Worm (Caenorhabditis elegans) whole organism, L4 larva: ENCODE results near the gene T10B10.4.

Source experiments
- D1046.2 ChIP-seq: fragments of 200-800 bp; sonication (Bioruptor generic); IDR thresholded peaks from 2 replicates; pipeline ENCODE4 v1.3.6; 2022; ENCODE audit warnings: missing genetic modification characterization, missing compliant biosample characterization
- F10B5.3 ChIP-seq: sonication (generic microtip); optimal IDR thresholded peaks from 2 replicates; lab custom pipeline; 2016; ENCODE audit warnings: mild to moderate bottlenecking, missing genetic modification characterization, missing compliant biosample characterization
- F26F4.8 ChIP-seq: fragments of 200-800 bp; sonication (Bioruptor generic); conservative IDR thresholded peaks from 2 replicates; pipeline ENCODE4 v1.3.6; 2022; ENCODE audit warnings: missing genetic modification characterization, missing compliant biosample characterization
- F37D6.2 ChIP-seq: sonication (generic microtip); optimal IDR thresholded peaks from 2 replicates; lab custom pipeline; 2016; ENCODE audit warnings: mild to moderate bottlenecking, missing genetic modification characterization, missing compliant biosample characterization
- F44E2.7 ChIP-seq: fragments of 200-800 bp; sonication (Bioruptor generic); IDR thresholded peaks from 2 replicates; pipeline ENCODE4 v2.1.2; 2022; ENCODE audit warnings: missing genetic modification characterization, missing compliant biosample characterization
- Y105C5A.15 ChIP-seq: fragments of 200-800 bp; sonication (Bioruptor generic); IDR thresholded peaks from 2 replicates; pipeline ENCODE4 v1.3.6; 2022; ENCODE audit warnings: missing genetic modification characterization, missing compliant biosample characterization
- Y5F2A.4 ChIP-seq: fragments of 200-800 bp; sonication (Bioruptor generic); optimal IDR thresholded peaks from 2 replicates; lab custom pipeline; 2018; ENCODE audit warnings: mild to moderate bottlenecking, missing genetic modification characterization, missing compliant biosample characterization
- ZK337.2 ChIP-seq: fragments of 200-800 bp; sonication (Bioruptor generic); IDR thresholded peaks from 2 replicates; pipeline ENCODE4 v1.3.6; 2022; ENCODE audit warnings: missing genetic modification reagents, missing genetic modification characterization, missing compliant biosample characterization
- ZK546.5 ChIP-seq, 2 experiments: sonication (generic microtip); optimal IDR thresholded peaks; 2 replicates each; lab custom pipeline; 2017; ENCODE audit warnings: missing biosample characterization in 2 of 2, missing genetic modification characterization in 2 of 2
- ama-1 ChIP-seq: fragments of 150-350 bp; optimal IDR thresholded peaks from 2 replicates; lab custom pipeline; 2014; ENCODE audit warnings: inconsistent platforms, mixed read lengths
- arid-1 ChIP-seq: fragments of 200-800 bp; sonication (Bioruptor generic); conservative IDR thresholded peaks from 2 replicates; pipeline ENCODE4 v1.3.6; 2022; ENCODE audit warnings: missing genetic modification reagents, missing genetic modification characterization, missing compliant biosample characterization
- ceh-28 ChIP-seq: fragments of 150-350 bp; optimal IDR thresholded peaks from 2 replicates; lab custom pipeline; 2014; ENCODE audit warnings: missing biosample characterization, missing genetic modification reagents, missing genetic modification characterization
- ceh-62 ChIP-seq: sonication (generic microtip); optimal IDR thresholded peaks from 2 replicates; lab custom pipeline; 2017; ENCODE audit warnings: missing biosample characterization, missing genetic modification characterization
- daf-12 ChIP-seq: fragments of 150-350 bp; optimal IDR thresholded peaks from 2 replicates; lab custom pipeline; 2014; ENCODE audit warnings: missing biosample characterization, missing genetic modification reagents, missing genetic modification characterization
- daf-16 ChIP-seq, 3 experiments: sonication (generic microtip); optimal IDR thresholded peaks; 2 replicates each; lab custom pipeline; 2016 to 2017; ENCODE audit warnings: missing genetic modification characterization in 3 of 3, missing genetic modification reagents in 3 of 3, mild to moderate bottlenecking in 2 of 3, missing compliant biosample characterization in 2 of 3, missing biosample characterization in 1 of 3, moderate library complexity in 1 of 3
- dmd-9 ChIP-seq: fragments of 200-800 bp; sonication (Bioruptor generic); IDR thresholded peaks from 2 replicates; pipeline ENCODE4 v1.3.6; 2022; ENCODE audit warnings: missing genetic modification reagents, missing genetic modification characterization, missing compliant biosample characterization
- dpl-1 ChIP-seq: fragments of 150-350 bp; optimal IDR thresholded peaks from 2 replicates; lab custom pipeline; 2014; ENCODE audit warnings: missing biosample characterization, missing genetic modification reagents, missing genetic modification characterization
- duxl-1 ChIP-seq: sonication (generic microtip); optimal IDR thresholded peaks from 2 replicates; lab custom pipeline; 2016; ENCODE audit warnings: mild to moderate bottlenecking, missing genetic modification characterization, moderate library complexity, missing compliant biosample characterization; ENCODE audit not compliant: poor library complexity
- dve-1 ChIP-seq: sonication (generic microtip); optimal IDR thresholded peaks from 2 replicates; lab custom pipeline; 2017; ENCODE audit warnings: antibody characterized with exemption, mild to moderate bottlenecking, missing genetic modification characterization, missing compliant biosample characterization; ENCODE audit not compliant: insufficient read depth
- egl-27 ChIP-seq: sonication (generic microtip); optimal IDR thresholded peaks from 3 replicates; lab custom pipeline; 2017; ENCODE audit warnings: missing biosample characterization, missing genetic modification reagents, missing genetic modification characterization
- fos-1 ChIP-seq: fragments of 150-350 bp; optimal IDR thresholded peaks from 2 replicates; lab custom pipeline; 2014; ENCODE audit warnings: missing biosample characterization, missing genetic modification characterization
- gei-8 ChIP-seq: fragments of 200-800 bp; sonication (Bioruptor generic); optimal IDR thresholded peaks from 2 replicates; lab custom pipeline; 2018; ENCODE audit warnings: mild to moderate bottlenecking, missing genetic modification characterization, missing compliant biosample characterization
- hif-1 ChIP-seq, 2 experiments: sonication (generic microtip); optimal IDR thresholded peaks; 2 replicates each; lab custom pipeline; 2016 to 2017; ENCODE audit warnings: missing compliant biosample characterization in 2 of 2, missing genetic modification characterization in 2 of 2, missing genetic modification reagents in 2 of 2, missing genotype in 2 of 2, mild to moderate bottlenecking in 1 of 2
- hlh-11 ChIP-seq: fragments of 200-800 bp; sonication (Bioruptor generic); optimal IDR thresholded peaks from 2 replicates; lab custom pipeline; 2018; ENCODE audit warnings: mild to moderate bottlenecking, missing genetic modification characterization, missing compliant biosample characterization
- hlh-30 ChIP-seq: sonication (generic microtip); optimal IDR thresholded peaks from 2 replicates; lab custom pipeline; 2017; ENCODE audit warnings: antibody characterized with exemption, mild to moderate bottlenecking, missing genetic modification characterization, missing compliant biosample characterization; ENCODE audit not compliant: insufficient read depth
- jun-1 ChIP-seq: fragments of 150-350 bp; optimal IDR thresholded peaks from 2 replicates; lab custom pipeline; 2014; ENCODE audit warnings: missing biosample characterization, missing genetic modification reagents, missing genetic modification characterization
- lir-3 ChIP-seq: sonication (generic microtip); optimal IDR thresholded peaks from 2 replicates; lab custom pipeline; 2016; ENCODE audit warnings: mild to moderate bottlenecking, missing genetic modification characterization, missing compliant biosample characterization
- lsy-2 ChIP-seq, 2 experiments: fragments of 150-350 bp in 1 of 2; sonication (generic microtip) in 1 of 2; optimal IDR thresholded peaks; 2 replicates each; lab custom pipeline; 2014 to 2017; ENCODE audit warnings: missing biosample characterization in 2 of 2, missing genetic modification characterization in 2 of 2
- mdl-1 ChIP-seq, 2 experiments: fragments of 150-350 bp in 1 of 2; sonication (generic microtip) in 1 of 2; optimal IDR thresholded peaks; 2 replicates each; lab custom pipeline; 2014 to 2017; ENCODE audit warnings: missing biosample characterization in 2 of 2, missing genetic modification characterization in 2 of 2
- mdt-29 ChIP-seq: fragments of 200-800 bp; sonication (Bioruptor generic); IDR thresholded peaks from 2 replicates; pipeline ENCODE4 v1.3.6; 2022; ENCODE audit warnings: missing genetic modification reagents, missing genetic modification characterization, missing compliant biosample characterization
- mep-1 ChIP-seq: fragments of 150-350 bp; sonication (generic microtip); optimal IDR thresholded peaks from 3 replicates; lab custom pipeline; 2014; ENCODE audit warnings: missing biosample characterization, missing genetic modification characterization
- nhr-102 ChIP-seq: sonication (generic microtip); optimal IDR thresholded peaks from 2 replicates; lab custom pipeline; 2016; ENCODE audit warnings: mild to moderate bottlenecking, missing genetic modification characterization, moderate library complexity, missing compliant biosample characterization
- nhr-25 ChIP-seq: sonication (generic microtip); optimal IDR thresholded peaks from 2 replicates; lab custom pipeline; 2017; ENCODE audit warnings: missing genetic modification characterization, mild to moderate bottlenecking, missing compliant biosample characterization, antibody characterized with exemption, moderate library complexity, borderline replicate concordance; ENCODE audit not compliant: insufficient read depth
- nhr-28 ChIP-seq: fragments of 150-350 bp; optimal IDR thresholded peaks from 2 replicates; lab custom pipeline; 2014; ENCODE audit warnings: missing biosample characterization, missing genetic modification characterization
- nhr-41 ChIP-seq: fragments of 200-800 bp; sonication (Bioruptor generic); IDR thresholded peaks from 2 replicates; pipeline ENCODE4 v1.3.6; 2022; ENCODE audit warnings: missing genetic modification reagents, missing genetic modification characterization, missing compliant biosample characterization
- nhr-42 ChIP-seq: fragments of 200-800 bp; sonication (Bioruptor generic); IDR thresholded peaks from 2 replicates; pipeline ENCODE4 v1.3.6; 2022; ENCODE audit warnings: missing genetic modification characterization, missing compliant biosample characterization
- nhr-48 ChIP-seq: sonication (generic microtip); optimal IDR thresholded peaks from 2 replicates; lab custom pipeline; 2016; ENCODE audit warnings: mild to moderate bottlenecking, missing genetic modification characterization, missing compliant biosample characterization
- nhr-76 ChIP-seq: fragments of 150-350 bp; optimal IDR thresholded peaks from 2 replicates; lab custom pipeline; 2014; ENCODE audit warnings: missing biosample characterization, missing genetic modification characterization
- nhr-77 ChIP-seq: fragments of 150-350 bp; optimal IDR thresholded peaks from 2 replicates; lab custom pipeline; 2014; ENCODE audit warnings: missing biosample characterization, missing genetic modification characterization
- pha-4 ChIP-seq, 2 experiments: fragments of 150-350 bp in 1 of 2; fragments of 200-800 bp in 1 of 2; sonication (Bioruptor generic) in 1 of 2; IDR thresholded peaks in 1 of 2; optimal IDR thresholded peaks in 1 of 2; 2 replicates each; pipeline versions ENCODE4 v1.3.6 to Lab custom; 2014 to 2022; ENCODE audit warnings: missing genetic modification characterization in 2 of 2, missing genetic modification reagents in 2 of 2, missing biosample characterization in 1 of 2, missing compliant biosample characterization in 1 of 2
- pqm-1 ChIP-seq: sonication (generic microtip); optimal IDR thresholded peaks from 2 replicates; lab custom pipeline; 2017; ENCODE audit warnings: missing biosample characterization, missing genetic modification characterization
- rbr-2 ChIP-seq: sonication (generic microtip); optimal IDR thresholded peaks from 2 replicates; lab custom pipeline; 2016; ENCODE audit warnings: missing genotype, missing genetic modification characterization, missing compliant biosample characterization
- sdz-12 ChIP-seq: fragments of 200-800 bp; sonication (Bioruptor generic); optimal IDR thresholded peaks from 2 replicates; lab custom pipeline; 2018; ENCODE audit warnings: mild to moderate bottlenecking, missing genetic modification characterization, missing compliant biosample characterization
- skn-1 ChIP-seq: fragments of 150-350 bp; optimal IDR thresholded peaks from 2 replicates; lab custom pipeline; 2014; ENCODE audit warnings: missing biosample characterization, missing genetic modification characterization
- tra-1 ChIP-seq: fragments of 200-800 bp; sonication (Bioruptor generic); IDR thresholded peaks from 2 replicates; pipeline ENCODE4 v1.3.6; 2022; ENCODE audit warnings: missing genetic modification reagents, missing genetic modification characterization, missing compliant biosample characterization
- zag-1 ChIP-seq: fragments of 150-350 bp; optimal IDR thresholded peaks from 2 replicates; lab custom pipeline; 2014; ENCODE audit warnings: missing biosample characterization, missing genetic modification characterization
- zfp-2 ChIP-seq: sonication (generic microtip); optimal IDR thresholded peaks from 2 replicates; lab custom pipeline; 2016; ENCODE audit warnings: mild to moderate bottlenecking, missing genetic modification characterization, missing compliant biosample characterization
- zfp-3 ChIP-seq: fragments of 200-800 bp; sonication (Bioruptor generic); conservative IDR thresholded peaks from 2 replicates; pipeline ENCODE4 v1.3.6; 2022; ENCODE audit warnings: missing genetic modification reagents, missing genetic modification characterization, missing compliant biosample characterization
- zip-2 ChIP-seq: fragments of 150-350 bp; optimal IDR thresholded peaks from 2 replicates; lab custom pipeline; 2014; ENCODE audit warnings: missing biosample characterization, missing genetic modification characterization

The T10B10.4 gene

DNA sequence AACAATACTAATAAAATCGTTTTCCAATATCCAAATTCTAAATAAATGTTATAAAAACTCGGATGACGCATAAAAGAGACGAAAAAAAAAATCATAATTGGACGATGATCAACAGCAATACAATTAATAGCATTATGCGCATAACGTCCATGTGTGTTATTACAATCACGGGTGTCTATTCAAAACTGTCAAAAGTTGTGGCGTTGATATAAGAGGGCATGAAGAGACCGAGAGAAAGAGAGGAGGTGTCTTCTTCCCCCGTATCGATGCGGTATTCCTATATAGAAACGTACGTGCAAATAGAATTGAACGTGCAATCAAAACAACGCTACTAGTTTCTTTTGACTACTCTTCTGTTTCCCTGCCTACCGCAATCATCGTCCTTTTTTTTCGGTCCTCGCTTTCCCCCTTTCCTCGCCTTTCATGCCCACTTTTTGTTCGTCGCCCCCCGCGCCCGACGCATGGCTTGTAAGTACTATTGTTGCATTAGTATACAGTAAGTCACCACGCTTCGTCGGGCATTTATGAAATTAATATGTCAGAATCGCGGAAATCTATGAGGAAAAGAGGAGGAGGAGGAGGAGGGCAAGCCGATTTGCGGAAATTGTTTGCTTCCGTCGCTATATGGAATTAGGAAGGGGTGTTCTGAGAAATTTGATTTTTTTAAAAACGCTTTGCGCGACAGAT, 32.1 kb downstream of the T10B10.4 start (continued):
- peak; percentile 20 for TF ChIP-seq pqm-1
- no peak for TF ChIP-seq zfp-2 (tag; lab: Kevin White, UChicago)
- TF ChIP-seq nhr-77: peak; percentile 8
- no peak for TF ChIP-seq mdt-29 (GFP tag; lab: Robert Waterston, UW)
- no peak for TF ChIP-seq Y105C5A.15
- no peak for TF ChIP-seq ama-1
- TF ChIP-seq zfp-3: no peak
- no peak for TF ChIP-seq duxl-1 (tag; lab: Kevin White, UChicago)
- TF ChIP-seq D1046.2 (GFP tag; lab: Robert Waterston, UW): no peak
- no peak for TF ChIP-seq nhr-42 (GFP tag; lab: Robert Waterston, UW)
- TF ChIP-seq ceh-62 (tag; lab: Kevin White, UChicago): no peak
- no peak for TF ChIP-seq ZK337.2
- TF ChIP-seq Y5F2A.4 (GFP tag; lab: Kevin White, UChicago): no peak
- TF ChIP-seq nhr-48 (tag; lab: Kevin White, UChicago): peak; percentile 10
- TF ChIP-seq dmd-9 (GFP tag; lab: Robert Waterston, UW): no peak
- no peak for TF ChIP-seq ceh-28 (tag; lab: Kevin White, UChicago)
- no peak for TF ChIP-seq nhr-25 (tag; lab: Kevin White, UChicago)
- 0 out of 2 replicates have a peak, but pooled peaks have one; percentile 15 for TF ChIP-seq tra-1
- no peak for TF ChIP-seq fos-1 (tag; lab: Kevin White, UChicago)
- no peak for TF ChIP-seq F37D6.2
- TF ChIP-seq mep-1 (tag; lab: Kevin White, UChicago): peak; percentile 22
- no peak for TF ChIP-seq arid-1 (GFP tag; lab: Robert Waterston, UW)
- no peak for TF ChIP-seq daf-12 (tag; lab: Kevin White, UChicago)
- TF ChIP-seq zag-1 (tag; lab: Kevin White, UChicago): no peak
- TF ChIP-seq nhr-102 (tag; lab: Kevin White, UChicago): no peak
- TF ChIP-seq hlh-30 (tag; lab: Kevin White, UChicago): peak; percentile 70
- TF ChIP-seq nhr-76 (tag; lab: Kevin White, UChicago): no peak
- TF ChIP-seq nhr-28: peak; percentile 68
- no peak for TF ChIP-seq nhr-41 (GFP tag; lab: Robert Waterston, UW)
- TF ChIP-seq skn-1: no peak
- no peak for TF ChIP-seq pha-4 (GFP tag; IDR thresholded peaks at IDR 0.05; lab: Robert Waterston, UW)
- peak; percentile 81 for TF ChIP-seq pha-4 (tag; optimal IDR thresholded peaks at IDR 0.05; lab: Kevin White, UChicago)
- TF ChIP-seq dve-1 (tag; lab: Kevin White, UChicago): peak; percentile 71
- TF ChIP-seq F44E2.7 (GFP tag; lab: Robert Waterston, UW): no peak
- TF ChIP-seq daf-16 (GFP tag; optimal IDR thresholded peaks at IDR 0.05; lab: Kevin White, UChicago): no peak
- peak; percentile 62 for TF ChIP-seq daf-16 (tag; optimal IDR thresholded peaks at IDR 0.05; lab: Kevin White, UChicago)
- peak in 1 of 2 experiments; percentile 68 for TF ChIP-seq hif-1 (tag; optimal IDR thresholded peaks at IDR 0.05; lab: Kevin White, UChicago)
- no peak for TF ChIP-seq F10B5.3 (tag; lab: Kevin White, UChicago)
- TF ChIP-seq zip-2 (tag; lab: Kevin White, UChicago): no peak
- no peak for TF ChIP-seq lir-3 (tag; lab: Kevin White, UChicago)
- TF ChIP-seq dpl-1 (GFP tag; lab: Kevin White, UChicago): no peak
- no peak for TF ChIP-seq jun-1 (tag; lab: Kevin White, UChicago)
- TF ChIP-seq F26F4.8 (GFP tag; lab: Robert Waterston, UW): no peak
- no peak for TF ChIP-seq gei-8 (GFP tag; lab: Kevin White, UChicago)
- no peak for TF ChIP-seq egl-27 (tag; lab: Kevin White, UChicago)
- no peak for TF ChIP-seq ZK546.5 (tag; optimal IDR thresholded peaks at IDR 0.05; lab: Kevin White, UChicago)
- TF ChIP-seq mdl-1 (tag; optimal IDR thresholded peaks at IDR 0.05; lab: Kevin White, UChicago): peak in 1 of 2 experiments; percentile 39
- TF ChIP-seq hlh-11 (tag; lab: Kevin White, UChicago): peak; percentile 59
- TF ChIP-seq sdz-12 (GFP tag; lab: Kevin White, UChicago): no peak
- TF ChIP-seq lsy-2 (tag; optimal IDR thresholded peaks at IDR 0.05; lab: Kevin White, UChicago): peak in 1 of 2 experiments; percentile 40
- no peak for TF ChIP-seq rbr-2 (tag; lab: Kevin White, UChicago)
